Worm (Caenorhabditis elegans) whole organism, L3 larva: ENCODE results near the gene sip-1.
A peak's percentile ranks its signal among the peaks of the same experiment; 100 is the strongest.

Experiments
- R02D3.7 ChIP-seq: fragments of 150-350 bp; optimal IDR thresholded peaks from 2 replicates; lab custom pipeline; 2014; ENCODE audit warnings: missing biosample characterization, missing genetic modification characterization
- ZK546.5 ChIP-seq: sonication (generic microtip); optimal IDR thresholded peaks from 2 replicates; lab custom pipeline; 2017; ENCODE audit warnings: missing biosample characterization, missing genetic modification characterization
- aly-2 ChIP-seq: fragments of 150-350 bp; optimal IDR thresholded peaks from 2 replicates; lab custom pipeline; 2014; ENCODE audit warnings: missing biosample characterization, missing genetic modification characterization
- ama-1 ChIP-seq: fragments of 150-350 bp; optimal IDR thresholded peaks from 2 replicates; lab custom pipeline; 2018
- ceh-28 ChIP-seq: fragments of 150-350 bp; optimal IDR thresholded peaks from 2 replicates; lab custom pipeline; 2014; ENCODE audit warnings: missing biosample characterization, missing genetic modification reagents, missing genetic modification characterization
- ceh-9 ChIP-seq: sonication (generic microtip); optimal IDR thresholded peaks from 2 replicates; lab custom pipeline; 2018; ENCODE audit warnings: missing biosample characterization, missing genetic modification characterization
- daf-12 ChIP-seq: fragments of 150-350 bp; optimal IDR thresholded peaks from 2 replicates; lab custom pipeline; 2014; ENCODE audit warnings: missing biosample characterization, missing genetic modification reagents, missing genetic modification characterization
- egl-27 ChIP-seq: sonication (generic microtip); optimal IDR thresholded peaks from 4 replicates; lab custom pipeline; 2017; ENCODE audit warnings: missing biosample characterization, missing genetic modification reagents, missing genetic modification characterization
- elt-2 ChIP-seq: sonication (generic microtip); optimal IDR thresholded peaks from 2 replicates; lab custom pipeline; 2016; ENCODE audit warnings: missing genetic modification reagents, mild to moderate bottlenecking, missing genetic modification characterization, missing compliant biosample characterization
- elt-3 ChIP-seq, 3 experiments: fragments of 150-350 bp in 1 of 3; sonication (generic microtip) in 2 of 3; optimal IDR thresholded peaks; 2 replicates in 2 of 3; 4 replicates in 1 of 3; lab custom pipeline; 2014 to 2017; ENCODE audit warnings: missing biosample characterization in 3 of 3, missing genetic modification characterization in 3 of 3
- eor-1 ChIP-seq, 2 experiments: fragments of 150-350 bp; optimal IDR thresholded peaks; 2 replicates each; lab custom pipeline; 2014 to 2018; ENCODE audit warnings: missing biosample characterization in 2 of 2, missing genetic modification characterization in 2 of 2
- fkh-10 ChIP-seq: sonication (generic microtip); optimal IDR thresholded peaks from 2 replicates; lab custom pipeline; 2017; ENCODE audit warnings: missing biosample characterization, missing genetic modification reagents, missing genetic modification characterization
- fkh-2 ChIP-seq: fragments of 150-350 bp; optimal IDR thresholded peaks from 2 replicates; lab custom pipeline; 2014; ENCODE audit warnings: missing biosample characterization, missing genetic modification reagents, missing genetic modification characterization
- hmg-11 ChIP-seq: sonication (generic microtip); optimal IDR thresholded peaks from 2 replicates; lab custom pipeline; 2016; ENCODE audit warnings: missing genetic modification characterization, missing compliant biosample characterization
- jun-1 ChIP-seq: fragments of 150-350 bp; optimal IDR thresholded peaks from 2 replicates; lab custom pipeline; 2014; ENCODE audit warnings: missing biosample characterization, missing genetic modification reagents, missing genetic modification characterization
- lin-15B ChIP-seq: fragments of 150-350 bp; optimal IDR thresholded peaks from 2 replicates; lab custom pipeline; 2014; ENCODE audit warnings: missing biosample characterization, missing genetic modification characterization
- lin-39 ChIP-seq: fragments of 150-350 bp; optimal IDR thresholded peaks from 2 replicates; lab custom pipeline; 2018; ENCODE audit warnings: missing biosample characterization, missing genetic modification reagents, missing genetic modification characterization
- lsy-12 ChIP-seq: sonication (generic microtip); optimal IDR thresholded peaks from 2 replicates; lab custom pipeline; 2016; ENCODE audit warnings: mild to moderate bottlenecking, missing genetic modification characterization, missing compliant biosample characterization
- mml-1 ChIP-seq: fragments of 150-350 bp; sonication (generic microtip); optimal IDR thresholded peaks from 3 replicates; lab custom pipeline; 2014; ENCODE audit warnings: missing biosample characterization, missing genetic modification characterization
- nfya-1 ChIP-seq: sonication (generic microtip); optimal IDR thresholded peaks from 2 replicates; lab custom pipeline; 2017; ENCODE audit warnings: missing genetic modification characterization, mild to moderate bottlenecking, missing compliant biosample characterization, antibody characterized with exemption, moderate library complexity; ENCODE audit not compliant: insufficient read depth
- nhr-11 ChIP-seq: fragments of 150-350 bp; optimal IDR thresholded peaks from 2 replicates; lab custom pipeline; 2014; ENCODE audit warnings: missing biosample characterization, missing genetic modification characterization
- nhr-23 ChIP-seq: fragments of 150-350 bp; optimal IDR thresholded peaks from 2 replicates; lab custom pipeline; 2014; ENCODE audit warnings: missing biosample characterization, missing genetic modification reagents, missing genetic modification characterization
- nhr-237 ChIP-seq: fragments of 150-350 bp; optimal IDR thresholded peaks from 2 replicates; lab custom pipeline; 2014; ENCODE audit warnings: missing biosample characterization, missing genetic modification characterization
- nhr-25 ChIP-seq: sonication (generic microtip); optimal IDR thresholded peaks from 2 replicates; lab custom pipeline; 2017; ENCODE audit warnings: missing biosample characterization, missing genetic modification characterization
- nhr-28 ChIP-seq: fragments of 150-350 bp; optimal IDR thresholded peaks from 2 replicates; lab custom pipeline; 2014; ENCODE audit warnings: missing biosample characterization, missing genetic modification characterization
- nhr-43 ChIP-seq: sonication (generic microtip); optimal IDR thresholded peaks from 2 replicates; lab custom pipeline; 2016; ENCODE audit warnings: mild to moderate bottlenecking, missing genetic modification characterization, missing compliant biosample characterization; ENCODE audit not compliant: poor library complexity, severe bottlenecking
- nhr-67 ChIP-seq: fragments of 150-350 bp; optimal IDR thresholded peaks from 2 replicates; lab custom pipeline; 2014; ENCODE audit warnings: missing biosample characterization, missing genetic modification characterization
- nhr-76 ChIP-seq: fragments of 150-350 bp; sonication (generic microtip); optimal IDR thresholded peaks from 5 replicates; lab custom pipeline; 2014; ENCODE audit warnings: missing biosample characterization, missing genetic modification characterization
- nhr-77 ChIP-seq: fragments of 150-350 bp; optimal IDR thresholded peaks from 2 replicates; lab custom pipeline; 2014; ENCODE audit warnings: missing biosample characterization, missing genetic modification characterization
- pha-4 ChIP-seq: fragments of 150-350 bp; optimal IDR thresholded peaks from 2 replicates; lab custom pipeline; 2014; ENCODE audit warnings: missing biosample characterization, missing genetic modification reagents, missing genetic modification characterization
- pqm-1 ChIP-seq: fragments of 150-350 bp; optimal IDR thresholded peaks from 2 replicates; lab custom pipeline; 2017; ENCODE audit warnings: missing biosample characterization, missing genetic modification characterization, inconsistent platforms
- skn-1 ChIP-seq: fragments of 150-350 bp; optimal IDR thresholded peaks from 2 replicates; lab custom pipeline; 2014; ENCODE audit warnings: missing biosample characterization, missing genetic modification characterization
- snpc-4 ChIP-seq: fragments of 150-350 bp; optimal IDR thresholded peaks from 2 replicates; lab custom pipeline; 2014; ENCODE audit warnings: missing biosample characterization, missing genetic modification characterization
- tbx-2 ChIP-seq: sonication (generic microtip); optimal IDR thresholded peaks from 2 replicates; lab custom pipeline; 2016; ENCODE audit warnings: mild to moderate bottlenecking, missing genetic modification characterization, missing compliant biosample characterization
- unc-62 ChIP-seq: fragments of 150-350 bp; sonication (generic microtip); optimal IDR thresholded peaks from 4 replicates; lab custom pipeline; 2014; ENCODE audit warnings: missing biosample characterization, missing genetic modification reagents, missing genetic modification characterization
- zag-1 ChIP-seq: fragments of 150-350 bp; optimal IDR thresholded peaks from 2 replicates; lab custom pipeline; 2014; ENCODE audit warnings: missing biosample characterization, missing genetic modification characterization
- ztf-11 ChIP-seq: fragments of 150-350 bp; optimal IDR thresholded peaks from 2 replicates; lab custom pipeline; 2014; ENCODE audit warnings: missing biosample characterization, missing genetic modification characterization
- ztf-4 ChIP-seq: fragments of 150-350 bp; optimal IDR thresholded peaks from 2 replicates; lab custom pipeline; 2014; ENCODE audit warnings: missing biosample characterization, missing genetic modification characterization

Gene sip-1

DNA sequence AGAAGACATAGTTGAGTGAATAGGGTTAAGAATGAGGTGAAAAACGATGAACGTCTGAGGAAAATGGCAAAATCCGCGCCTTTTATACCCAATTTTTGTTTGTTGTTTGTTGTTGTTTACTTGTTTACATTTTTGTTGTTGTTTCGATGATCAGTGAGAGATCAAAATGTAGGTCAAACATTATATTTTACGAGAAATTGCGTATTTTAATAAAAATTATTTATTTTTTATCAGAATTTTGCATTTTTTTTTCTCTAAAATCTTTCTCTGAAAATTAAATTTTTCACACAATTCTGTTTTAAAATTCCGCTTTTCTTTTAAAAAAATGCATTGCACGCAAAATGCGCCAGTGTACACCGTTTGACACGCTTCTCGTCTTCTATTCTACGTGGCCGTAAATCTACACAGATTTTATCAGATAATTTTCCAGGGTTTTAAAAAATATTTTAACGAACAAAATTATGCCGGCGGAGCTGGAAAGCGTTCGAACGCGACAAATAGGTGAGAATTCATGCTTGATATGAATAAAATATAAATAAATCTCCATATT is at the start of gene sip-1, which contains the start of gene sly-1:
Gene sip-1, minus strand, starts transcription at position 103 of the 550 bp plus-strand sequence.
Gene sly-1, plus strand, starts transcription at position 360 of the 550 bp plus-strand sequence.
- TF ChIP-seq ZK546.5 (no peak), nhr-11 (tag; lab: Kevin White, UChicago) (no peak), jun-1 (tag; lab: Kevin White, UChicago) (peak; percentile 75), zag-1 (tag; lab: Kevin White, UChicago) (no peak), skn-1 (tag; lab: Kevin White, UChicago) (peak; percentile 67), nhr-77 (no peak), nhr-43 (tag; lab: Kevin White, UChicago) (peak; percentile 59), unc-62 (GFP tag; lab: Kevin White, UChicago) (no peak), ceh-28 (tag; lab: Kevin White, UChicago) (peak; percentile 40), pqm-1 (tag; lab: Kevin White, UChicago) (peak; percentile 6), mml-1 (tag; lab: Kevin White, UChicago) (no peak), nhr-23 (peak; percentile 90), R02D3.7 (tag; lab: Kevin White, UChicago) (peak; percentile 86), elt-3 (tag; optimal IDR thresholded peaks at IDR 0.05; lab: Kevin White, UChicago) (no peak), elt-2 (tag; lab: Kevin White, UChicago) (peak; percentile 43), lin-15B (tag; lab: Kevin White, UChicago) (peak; percentile 96), fkh-2 (no peak), lin-39 (tag; lab: Kevin White, UChicago) (no peak), nhr-237 (tag; lab: Kevin White, UChicago) (no peak), ztf-11 (tag; lab: Kevin White, UChicago) (no peak), nhr-76 (no peak), pha-4 (tag; lab: Kevin White, UChicago) (peak; percentile 93), ztf-4 (tag; lab: Kevin White, UChicago) (no peak), nfya-1 (tag; lab: Kevin White, UChicago) (peak; percentile 90), nhr-28 (tag; lab: Kevin White, UChicago) (no peak), egl-27 (tag; lab: Kevin White, UChicago) (no peak), hmg-11 (tag; lab: Kevin White, UChicago) (peak; percentile 70), nhr-67 (tag; lab: Kevin White, UChicago) (no peak), fkh-10 (GFP tag; lab: Kevin White, UChicago) (peak; percentile 26), aly-2 (tag; lab: Kevin White, UChicago) (no peak), tbx-2 (peak; percentile 54), ama-1 (lab: Kevin White, UChicago) (no peak), snpc-4 (tag; lab: Kevin White, UChicago) (peak; percentile 90), eor-1 (tag; optimal IDR thresholded peaks at IDR 0.05; lab: Kevin White, UChicago) (no peak), nhr-25 (tag; lab: Kevin White, UChicago) (peak; percentile 35)

DNA sequence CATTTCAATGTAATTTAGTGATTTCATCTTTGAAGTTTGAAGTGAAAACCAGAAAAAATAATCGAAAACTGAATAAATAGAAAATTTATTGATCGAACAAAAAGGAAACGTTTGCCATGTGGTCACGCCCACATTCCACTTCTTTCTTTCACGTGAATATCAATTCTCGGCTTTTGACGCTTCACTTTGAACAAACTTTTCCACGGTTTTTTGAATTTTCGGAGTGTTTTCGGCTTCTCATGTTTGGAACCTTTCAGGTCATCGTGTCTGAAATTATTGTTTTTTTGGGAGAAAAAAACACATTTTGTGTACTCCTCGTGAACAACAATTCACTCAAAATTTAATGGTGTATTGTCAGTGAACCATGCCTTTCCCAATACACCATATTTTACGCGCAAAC is 46.3 kb upstream of the sip-1 start, which contains the start of gene T21C12.8:
Gene T21C12.8, minus strand, starts transcription at position 101 of the 400 bp plus-strand sequence.
- TF ChIP-seq eor-1 (tag; optimal IDR thresholded peaks at IDR 0.05; lab: Kevin White, UChicago) = no peak
- TF ChIP-seq, all 47 proteins: peak for 0

DNA sequence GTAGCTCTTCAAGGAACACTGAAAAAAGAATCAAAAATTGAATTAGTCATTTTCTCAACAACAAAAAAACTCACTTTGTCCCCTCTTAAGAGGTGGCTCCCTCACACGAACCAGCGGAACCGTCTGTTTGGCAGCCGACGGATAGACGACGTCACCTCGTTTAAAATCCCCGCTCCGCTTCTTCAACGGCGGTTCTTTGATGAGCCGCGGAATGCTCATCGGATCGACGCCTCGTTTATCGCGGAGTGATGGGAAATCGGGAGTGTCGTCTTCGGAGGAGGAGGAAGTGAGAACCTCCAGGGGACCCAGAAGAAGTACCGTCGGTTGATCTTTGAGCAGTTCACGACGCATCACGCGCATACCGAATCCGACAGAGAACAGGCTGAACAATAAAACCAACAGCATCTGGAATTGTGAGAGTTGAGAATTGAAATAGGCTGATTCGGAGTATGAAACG is 32.2 kb upstream of the sip-1 start, which contains the start of gene nlp-68:
Gene nlp-68, minus strand, starts transcription at position 407 of the 457 bp plus-strand sequence.
- TF ChIP-seq lsy-12 (tag; lab: Kevin White, UChicago) (no peak), hmg-11 (tag; lab: Kevin White, UChicago) (no peak), nhr-77 (no peak), daf-12 (tag; lab: Kevin White, UChicago) (no peak), ceh-9 (tag; lab: Kevin White, UChicago) (no peak)
